Fruit fly (Drosophila melanogaster): ENCODE measurements around the gene orb2.
A peak's percentile ranks its signal among the peaks of the same experiment; 100 is the strongest.

- TF ChIP-seq fd96Ca (GFP tag; IDR thresholded peaks at IDR 0.05) (no peak), CG17806 (tag; optimal IDR thresholded peaks at IDR 0.05) (no peak), CG15710 (tag; optimal IDR thresholded peaks at IDR 0.05) (peak; percentile 10), D1 (tag; optimal IDR thresholded peaks at IDR 0.05) (no peak), Pif1B (GFP tag; optimal IDR thresholded peaks at IDR 0.05) (no peak), CG8301 (tag; optimal IDR thresholded peaks at IDR 0.05) (no peak), CG10348 (GFP tag; IDR thresholded peaks at IDR 0.05) (no peak), CG13204 (GFP tag; optimal IDR thresholded peaks at IDR 0.05) (no peak), EcR (GFP tag; optimal IDR thresholded peaks at IDR 0.05) (no peak), gl (tag; optimal IDR thresholded peaks at IDR 0.05) (no peak), CG14655 (GFP tag; optimal IDR thresholded peaks at IDR 0.05) (peak; percentile 29), CG12605 (GFP tag; IDR thresholded peaks at IDR 0.05) (peak; percentile 43)
Measured at dm6 chr3L:8924417-8924913, 29.8 kb downstream of the orb2 start.
